Fruit fly (Drosophila melanogaster): ENCODE measurements around the gene Top1.

- TF ChIP-seq Sox14 (GFP tag; optimal IDR thresholded peaks at IDR 0.05), result no peak
- TF ChIP-seq CG32006 (GFP tag; optimal IDR thresholded peaks at IDR 0.05), result no peak
Measured at dm6 chrX:15334999-15335398, 15.7 kb downstream of the Top1 start.

Measured in whole organism, prepupa.